Fruit fly (Drosophila melanogaster): ENCODE results near the gene Lkr.

Gene Lkr

dm6 chr3L:5577250-5578138, 48.4 kb upstream of the Lkr start, which contains the start of gene Msr-110 (continued):
- TF ChIP-seq Sox102F (GFP tag; optimal IDR thresholded peaks at IDR 0.05), result peak; percentile 93
- TF ChIP-seq Hr51 (GFP tag; optimal IDR thresholded peaks at IDR 0.05), result peak; percentile 80 to 93
- TF ChIP-seq CG14667 (GFP tag; IDR thresholded peaks at IDR 0.05), result peak; percentile 79
- TF ChIP-seq aop (GFP tag; IDR thresholded peaks at IDR 0.05), result 0 out of 2 replicates have a peak, but pooled peaks have one; percentile 36
- peak; percentile 73 to 85 for TF ChIP-seq dpn (GFP tag; optimal IDR thresholded peaks at IDR 0.05)
- TF ChIP-seq nerfin-2 (GFP tag; IDR thresholded peaks at IDR 0.05; ENCODE audit: partially characterized antibody), result no peak
- peak; percentile 13 for TF ChIP-seq grn (GFP tag; optimal IDR thresholded peaks at IDR 0.05)
- peak; percentile 29 for TF ChIP-seq Ets97D (GFP tag; optimal IDR thresholded peaks at IDR 0.05)
- peak; percentile 61 for TF ChIP-seq trh (GFP tag; optimal IDR thresholded peaks at IDR 0.05)
- no peak for TF ChIP-seq Hr39 (optimal IDR thresholded peaks at IDR 0.05)
- peak; percentile 71 for TF ChIP-seq CG12104 (GFP tag; optimal IDR thresholded peaks at IDR 0.05)
- TF ChIP-seq Bgb (GFP tag; IDR thresholded peaks at IDR 0.05; ENCODE audit: partially characterized antibody), result 0 out of 2 replicates have a peak, but pooled peaks have one; percentile 30
- TF ChIP-seq gcm (GFP tag; optimal IDR thresholded peaks at IDR 0.05), result peak; percentile 76
- no peak; the same call in 1 of the 2 replicates for TF ChIP-seq sim (GFP tag; IDR thresholded peaks at IDR 0.05)
- TF ChIP-seq CG4730 (GFP tag; IDR thresholded peaks at IDR 0.05), result peak; percentile 86
- TF ChIP-seq Nf-YC (tag; optimal IDR thresholded peaks at IDR 0.05), result peak; percentile 86
- no peak for TF ChIP-seq HLH4C (GFP tag; IDR thresholded peaks at IDR 0.05; ENCODE audit: partially characterized antibody)
- TF ChIP-seq Awh (GFP tag; IDR thresholded peaks at IDR 0.05), result peak; percentile 74
- TF ChIP-seq emc (GFP tag; optimal IDR thresholded peaks at IDR 0.05), result peak; percentile 68
- TF ChIP-seq ems (GFP tag; optimal IDR thresholded peaks at IDR 0.05), result peak; percentile 70
- peak; percentile 80 for TF ChIP-seq Hsf (GFP tag; optimal IDR thresholded peaks at IDR 0.05)
- no peak for TF ChIP-seq h (optimal IDR thresholded peaks at IDR 0.05)
- TF ChIP-seq YL-1 (GFP tag; optimal IDR thresholded peaks at IDR 0.05), result peak; percentile 54
- TF ChIP-seq CG3407 (GFP tag; optimal IDR thresholded peaks at IDR 0.05), result peak; percentile 74
- peak; percentile 37 for TF ChIP-seq CG8290 (GFP tag; optimal IDR thresholded peaks at IDR 0.05)
- TF ChIP-seq CG8290 (tag; optimal IDR thresholded peaks at IDR 0.05), result peak in 1 of 2 experiments; percentile 83
- TF ChIP-seq Optix (GFP tag; IDR thresholded peaks at IDR 0.05), result peak; percentile 84
- peak; percentile 81 for TF ChIP-seq croc (GFP tag; conservative IDR thresholded peaks at IDR 0.05)
- TF ChIP-seq CG8944 (GFP tag; optimal IDR thresholded peaks at IDR 0.05), result peak; percentile 64
- peak; percentile 42; the same call in 1 of the 2 replicates for TF ChIP-seq Dip2 (GFP tag; IDR thresholded peaks at IDR 0.05)
- TF ChIP-seq mam (GFP tag; optimal IDR thresholded peaks at IDR 0.05), result peak; percentile 55
- TF ChIP-seq lilli (GFP tag; optimal IDR thresholded peaks at IDR 0.05), result peak; percentile 77
- peak; percentile 95 for TF ChIP-seq CG13894 (tag; optimal IDR thresholded peaks at IDR 0.05)
- peak; percentile 64 for TF ChIP-seq CG2875 (GFP tag; optimal IDR thresholded peaks at IDR 0.05)
- peak; percentile 86 for TF ChIP-seq CG6765 (GFP tag; optimal IDR thresholded peaks at IDR 0.05)
- no peak for TF ChIP-seq ac (GFP tag; optimal IDR thresholded peaks at IDR 0.05)
- peak; percentile 54 for TF ChIP-seq schlank (tag; optimal IDR thresholded peaks at IDR 0.05)
- TF ChIP-seq B-H1 (GFP tag; IDR thresholded peaks at IDR 0.05), result peak; percentile 74; the same call in 2 of the 3 replicates
- TF ChIP-seq CG15696 (tag; optimal IDR thresholded peaks at IDR 0.05), result peak; percentile 50
- peak; percentile 91 for TF ChIP-seq Abd-B (GFP tag; optimal IDR thresholded peaks at IDR 0.05)
- TF ChIP-seq Hmx (GFP tag; optimal IDR thresholded peaks at IDR 0.05), result peak; percentile 37
- peak; percentile 93 for TF ChIP-seq CG17361 (GFP tag; IDR thresholded peaks at IDR 0.05)
- TF ChIP-seq ewg (GFP tag; optimal IDR thresholded peaks at IDR 0.05), result peak; percentile 78
- peak; percentile 60 for TF ChIP-seq fd64A (GFP tag; optimal IDR thresholded peaks at IDR 0.05)
- peak; percentile 86 for TF ChIP-seq Aef1 (GFP tag; IDR thresholded peaks at IDR 0.05)
- peak; percentile 93 for TF ChIP-seq CG13424 (tag; optimal IDR thresholded peaks at IDR 0.05)
- peak; percentile 67 for TF ChIP-seq CG6654 (GFP tag; optimal IDR thresholded peaks at IDR 0.05)
- TF ChIP-seq fd96Cb (tag; optimal IDR thresholded peaks at IDR 0.05), result peak; percentile 90
- no peak for TF ChIP-seq ERR (GFP tag; optimal IDR thresholded peaks at IDR 0.05)

Measured in whole organism, embryonic.